Worm (Caenorhabditis elegans): ENCODE data around the gene gcy-31.

ce11 chrX:2433805-2434204 is 6.5 kb upstream of the gcy-31 start:
- TF ChIP-seq ceh-13 (GFP tag; optimal IDR thresholded peaks at IDR 0.05) (no peak), ama-1 (optimal IDR thresholded peaks at IDR 0.05) (no peak), pes-1 (GFP tag; IDR thresholded peaks at IDR 0.05) (no peak), hmbx-1 (tag; optimal IDR thresholded peaks at IDR 0.05) (no peak), aly-1 (tag; optimal IDR thresholded peaks at IDR 0.05) (no peak), B0310.2 (tag; optimal IDR thresholded peaks at IDR 0.05) (peak; percentile 41), flt-1 (GFP tag; IDR thresholded peaks at IDR 0.05) (no peak), ets-7 (tag; optimal IDR thresholded peaks at IDR 0.05) (no peak), ceh-36 (tag; optimal IDR thresholded peaks at IDR 0.05) (no peak), tra-4 (tag; optimal IDR thresholded peaks at IDR 0.05) (no peak), F13C5.2 (tag; optimal IDR thresholded peaks at IDR 0.05) (no peak), hmg-4 (GFP tag; optimal IDR thresholded peaks at IDR 0.05) (no peak)

Data from whole organism, early embryonic.